Fruit fly (Drosophila melanogaster) S2 (cell line): ENCODE data around the gene CG10064.

Experiments used
- CG8478 ChIP-seq: fragments of >200 bp; optimal IDR thresholded peaks from 2 replicates; lab custom pipeline; 2018
- CTCF ChIP-seq, 2 experiments: fragments of >200 bp; optimal IDR thresholded peaks; 2 replicates each; lab custom pipeline; 2018

DNA sequence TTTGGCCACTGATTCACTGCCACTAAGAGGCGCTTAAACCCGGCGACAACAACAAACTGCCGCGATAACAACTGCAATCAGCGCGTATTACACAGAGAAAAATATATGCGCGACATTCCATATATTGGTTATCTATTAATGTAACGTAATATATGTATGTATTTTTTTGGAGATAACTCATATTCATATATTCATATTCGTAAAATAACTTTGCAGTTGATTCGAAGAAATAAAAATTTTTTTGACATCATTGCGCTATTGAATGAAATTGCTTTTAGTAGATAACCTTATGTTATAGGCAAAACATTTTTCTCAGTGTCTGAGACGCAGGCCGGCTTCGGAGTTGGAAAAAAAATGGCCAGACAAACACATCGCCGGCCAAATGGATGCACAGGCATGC is 29.2 kb upstream of the CG10064 start:
- TF ChIP-seq CTCF (optimal IDR thresholded peaks at IDR 0.05; lab: Kevin White, UChicago) (no peak), CG8478 (no peak)
